Worm (Caenorhabditis elegans): ENCODE results near the gene tbx-31.
"Not testable (repeated sequence)": the region's sequence is repeated elsewhere in the genome, so short reads cannot be mapped to it uniquely, and the experiment has no call there.

DNA sequence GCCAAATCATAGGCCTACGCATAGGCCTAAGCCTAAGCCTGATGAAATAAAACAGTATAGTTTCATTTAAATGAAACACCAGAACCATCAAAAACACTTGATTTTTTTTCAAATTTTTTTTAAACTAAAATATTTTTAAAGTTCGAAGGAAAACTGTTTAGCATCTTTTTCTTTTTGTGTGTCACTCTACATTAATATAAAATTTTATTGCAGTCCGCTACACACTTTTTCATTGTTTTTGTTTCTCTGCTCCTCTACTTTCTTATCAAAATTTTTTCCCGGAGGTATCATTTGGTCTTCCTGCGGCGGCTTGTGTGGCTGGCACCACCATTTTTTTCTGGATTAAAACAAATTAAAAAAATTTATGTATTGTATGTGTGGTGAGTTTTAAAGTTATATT lies 13.1 kb upstream of the tbx-31 start, which contains the start of gene C36C9.11:
- TF ChIP-seq nhr-12 (tag; optimal IDR thresholded peaks at IDR 0.05); unc-98 (GFP tag; IDR thresholded peaks at IDR 0.05); elt-3 (tag; optimal IDR thresholded peaks at IDR 0.05); mdl-1 (tag; optimal IDR thresholded peaks at IDR 0.05); egl-27 (tag; optimal IDR thresholded peaks at IDR 0.05); ceh-82 (tag; optimal IDR thresholded peaks at IDR 0.05); skn-1 (tag; optimal IDR thresholded peaks at IDR 0.05); nhr-28 (tag; optimal IDR thresholded peaks at IDR 0.05); nhr-77 (tag; optimal IDR thresholded peaks at IDR 0.05); lin-15B (tag; optimal IDR thresholded peaks at IDR 0.05); unc-62 (GFP tag; optimal IDR thresholded peaks at IDR 0.05); hlh-4 (tag; optimal IDR thresholded peaks at IDR 0.05); unc-86 (tag; optimal IDR thresholded peaks at IDR 0.05): not testable (repeated sequence)
